Fruit fly (Drosophila melanogaster): ENCODE measurements around the gene TrxT.

Gene TrxT

DNA sequence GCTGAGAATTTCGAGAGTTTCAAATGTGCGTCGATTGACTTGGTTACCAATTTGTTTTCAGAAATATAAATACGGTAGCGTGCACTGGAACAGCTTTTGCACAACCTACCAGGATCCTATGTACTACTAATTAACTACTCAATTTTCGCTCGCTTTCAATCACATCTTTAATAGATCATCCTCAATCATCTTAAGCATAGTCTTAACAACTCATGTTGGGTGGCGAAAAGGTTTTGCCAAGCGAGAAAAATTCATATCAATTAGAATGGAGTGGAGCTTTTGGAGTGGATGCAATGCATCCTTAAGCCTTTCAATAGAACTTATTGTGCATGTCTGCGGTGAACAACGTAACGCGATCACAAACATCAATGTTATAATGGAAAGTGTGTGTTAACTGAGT lies 4.4 kb downstream of the TrxT start, which contains the start of gene CG17764:
Gene CG17764 (minus strand): TSS at position 101 of the 400 bp plus-strand sequence.
- no peak for TF ChIP-seq HHEX (GFP tag; optimal IDR thresholded peaks at IDR 0.05)
- no peak for TF ChIP-seq row (GFP tag; IDR thresholded peaks at IDR 0.05)
- TF ChIP-seq Bgb (GFP tag; IDR thresholded peaks at IDR 0.05; ENCODE audit: partially characterized antibody), result no peak
- TF ChIP-seq Asciz (GFP tag; optimal IDR thresholded peaks at IDR 0.05), result no peak
- TF ChIP-seq Rx (GFP tag; IDR thresholded peaks at IDR 0.05), result no peak
- TF ChIP-seq pfk (GFP tag; optimal IDR thresholded peaks at IDR 0.05), result no peak
- TF ChIP-seq dimm (GFP tag; IDR thresholded peaks at IDR 0.05), result no peak
- TF ChIP-seq Antp (GFP tag; optimal IDR thresholded peaks at IDR 0.05), result no peak
- TF ChIP-seq dmrt99B (tag; optimal IDR thresholded peaks at IDR 0.05), result no peak
- TF ChIP-seq rib (GFP tag; IDR thresholded peaks at IDR 0.05), result no peak
- no peak for TF ChIP-seq esg (GFP tag; conservative IDR thresholded peaks at IDR 0.05)
- no peak for TF ChIP-seq Mrtf (GFP tag; IDR thresholded peaks at IDR 0.05)
- no peak for TF ChIP-seq knrl (GFP tag; IDR thresholded peaks at IDR 0.05; ENCODE audit: partially characterized antibody)
- TF ChIP-seq CG31365 (tag; optimal IDR thresholded peaks at IDR 0.05), result no peak

DNA sequence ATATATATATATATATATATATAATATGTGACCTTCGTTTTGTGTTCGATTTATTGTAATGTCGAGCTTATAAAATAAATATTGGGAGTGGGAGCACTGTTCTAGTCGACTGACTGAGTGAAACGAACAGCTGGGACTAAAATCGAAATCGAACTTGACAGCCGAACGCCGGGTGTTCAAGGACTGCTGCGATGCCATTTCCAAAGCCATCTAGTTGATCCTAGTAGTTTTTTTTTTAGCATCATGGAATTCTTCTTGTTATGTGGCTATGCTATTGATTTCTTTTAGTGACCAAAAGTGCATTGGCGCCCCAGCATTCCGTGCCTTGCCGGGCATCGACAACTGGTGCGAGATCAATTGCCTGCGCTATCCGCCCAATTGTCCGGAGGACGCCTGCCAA lies 6.1 kb downstream of the TrxT start, which contains the start of gene CG3323:
Gene CG3323 (minus strand): TSS at position 101 of the 400 bp plus-strand sequence.
- TF ChIP-seq Hsf (GFP tag; optimal IDR thresholded peaks at IDR 0.05) (no peak), GATAe (GFP tag; conservative IDR thresholded peaks at IDR 0.05) (no peak), CG3838 (GFP tag; optimal IDR thresholded peaks at IDR 0.05) (no peak), CG4820 (GFP tag; optimal IDR thresholded peaks at IDR 0.05) (no peak), CG11456 (GFP tag; IDR thresholded peaks at IDR 0.05) (no peak), Hr39 (optimal IDR thresholded peaks at IDR 0.05) (no peak), lab (GFP tag; optimal IDR thresholded peaks at IDR 0.05) (no peak), CG7839 (tag; optimal IDR thresholded peaks at IDR 0.05) (no peak), Kr (GFP tag; optimal IDR thresholded peaks at IDR 0.05) (no peak), CG12391 (tag; optimal IDR thresholded peaks at IDR 0.05) (no peak), CG16863 (GFP tag; optimal IDR thresholded peaks at IDR 0.05) (no peak), trem (tag; optimal IDR thresholded peaks at IDR 0.05) (no peak), Dll (GFP tag; IDR thresholded peaks at IDR 0.05; ENCODE audit: partially characterized antibody) (no peak), CG12942 (GFP tag; optimal IDR thresholded peaks at IDR 0.05) (no peak), gsb-n (tag; optimal IDR thresholded peaks at IDR 0.05) (no peak)

DNA sequence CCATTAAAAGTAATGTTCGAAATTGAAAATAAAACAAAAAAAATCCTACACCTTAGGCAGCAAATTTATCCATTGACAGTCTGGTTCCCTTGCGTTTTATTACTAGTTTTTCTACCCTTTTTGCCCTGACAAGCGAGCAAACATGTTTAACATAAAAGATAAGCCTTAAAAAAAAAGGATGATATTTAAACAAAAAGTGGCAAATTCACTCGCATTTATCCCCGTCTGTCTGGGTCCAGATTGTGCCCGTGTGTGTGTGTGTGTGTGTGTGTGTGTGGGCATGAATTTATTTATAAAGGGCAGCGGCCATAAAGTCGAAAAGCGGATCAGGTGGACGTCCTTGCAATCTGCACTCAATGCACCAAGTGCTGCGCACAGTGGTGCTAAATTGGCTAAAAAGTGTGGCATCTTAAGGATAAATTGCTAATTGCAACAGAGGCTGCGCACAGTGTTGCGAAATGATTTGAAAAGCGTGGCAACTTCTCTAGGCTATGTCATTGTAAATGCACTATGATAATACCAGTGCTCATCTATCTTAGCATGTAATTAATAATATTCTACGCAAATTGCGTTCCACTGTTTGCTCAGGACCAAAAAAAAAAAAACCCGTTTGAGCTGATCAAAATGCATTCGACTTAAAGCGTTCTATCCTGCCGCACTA lies 10.9 kb downstream of the TrxT start:
- peak; percentile 35 for TF ChIP-seq sens (GFP tag)
- TF ChIP-seq stwl (tag; optimal IDR thresholded peaks at IDR 0.05), result peak; percentile 9
- 0 out of 3 replicates have a peak, but pooled peaks have one; percentile 23 for TF ChIP-seq CG7963 (GFP tag; IDR thresholded peaks at IDR 0.05; ENCODE audit: partially characterized antibody)
- peak in 1 of 2 experiments; percentile 26 for TF ChIP-seq bsh (GFP tag; optimal IDR thresholded peaks at IDR 0.05)
- TF ChIP-seq CG4854 (GFP tag; optimal IDR thresholded peaks at IDR 0.05), result no peak
- no peak for TF ChIP-seq CG15514 (GFP tag; optimal IDR thresholded peaks at IDR 0.05)
- peak; percentile 60 for TF ChIP-seq nom (GFP tag; optimal IDR thresholded peaks at IDR 0.05)

DNA sequence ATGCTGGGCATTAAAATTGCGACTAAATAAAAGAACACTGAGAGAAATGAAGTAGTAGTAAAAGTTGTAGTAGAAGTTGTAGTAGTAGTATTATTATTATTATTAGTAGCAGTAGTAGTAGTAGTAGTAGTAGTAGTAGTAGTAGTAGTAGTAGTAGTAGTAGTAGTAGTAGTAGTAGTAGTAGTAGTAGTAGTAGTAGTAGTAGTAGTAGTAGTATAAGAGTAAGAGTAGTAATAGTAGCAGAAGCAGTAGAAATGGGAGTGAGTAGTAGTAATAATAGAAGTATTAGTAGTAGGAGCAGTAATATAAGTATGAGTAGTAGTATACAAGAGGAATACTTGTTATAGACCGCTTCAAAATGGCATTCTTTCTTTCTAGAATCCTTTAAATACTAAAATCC lies 11.7 kb downstream of the TrxT start:
- TF ChIP-seq CG4707 (GFP tag; optimal IDR thresholded peaks at IDR 0.05), result no peak
- peak; percentile 95 for TF ChIP-seq CG4424 (GFP tag; optimal IDR thresholded peaks at IDR 0.05)

Data from whole organism, embryonic.